Worm (Caenorhabditis elegans) whole organism, L1 larva: ENCODE results near the gene Y66H1A.5.

ENCODE experiments used
- aha-1 ChIP-seq: fragments of 150-350 bp; optimal IDR thresholded peaks from 2 replicates; lab custom pipeline; 2014; ENCODE audit warnings: missing biosample characterization, missing genetic modification characterization
- ama-1 ChIP-seq: fragments of 150-350 bp; optimal IDR thresholded peaks from 2 replicates; lab custom pipeline; 2014
- ceh-82 ChIP-seq, 3 experiments: fragments of 150-350 bp in 1 of 3; sonication (generic microtip) in 2 of 3; optimal IDR thresholded peaks; 2 replicates each; lab custom pipeline; 2014 to 2017; ENCODE audit warnings: missing biosample characterization in 3 of 3, missing genetic modification characterization in 3 of 3
- efl-1 ChIP-seq, 4 experiments: fragments of 150-350 bp; optimal IDR thresholded peaks in 3 of 4; peaks in 1 of 4; 1 replicate in 1 of 4; 2 replicates in 3 of 4; lab custom pipeline; 2014; ENCODE audit warnings: missing biosample characterization in 2 of 4, missing genetic modification characterization in 2 of 4, missing genetic modification reagents in 2 of 4
- elt-3 ChIP-seq, 6 experiments: fragments of 150-350 bp in 1 of 6; sonication (generic microtip); optimal IDR thresholded peaks; 2 replicates each; lab custom pipeline; 2017 to 2018; ENCODE audit warnings: missing biosample characterization in 6 of 6, missing genetic modification characterization in 6 of 6, inconsistent platforms in 1 of 6
- fkh-8 ChIP-seq: sonication (generic microtip); optimal IDR thresholded peaks from 2 replicates; lab custom pipeline; 2016; ENCODE audit warnings: mild to moderate bottlenecking, missing genetic modification characterization, missing compliant biosample characterization
- hlh-17 ChIP-seq: fragments of 200-800 bp; sonication (Bioruptor generic); optimal IDR thresholded peaks from 2 replicates; lab custom pipeline; 2018; ENCODE audit warnings: missing genetic modification characterization, mild to moderate bottlenecking, missing compliant biosample characterization, moderate library complexity, borderline replicate concordance
- nhr-237 ChIP-seq: fragments of 150-350 bp; optimal IDR thresholded peaks from 2 replicates; lab custom pipeline; 2014; ENCODE audit warnings: missing biosample characterization, missing genetic modification characterization
- nhr-77 ChIP-seq: fragments of 150-350 bp; optimal IDR thresholded peaks from 2 replicates; lab custom pipeline; 2014; ENCODE audit warnings: missing biosample characterization, missing genetic modification characterization
- nhr-90 ChIP-seq: sonication (generic microtip); optimal IDR thresholded peaks from 2 replicates; lab custom pipeline; 2016; ENCODE audit warnings: mild to moderate bottlenecking, missing genetic modification characterization, missing compliant biosample characterization; ENCODE audit not compliant: poor library complexity
- pqm-1 ChIP-seq: sonication (generic microtip); optimal IDR thresholded peaks from 3 replicates; lab custom pipeline; 2017; ENCODE audit warnings: missing biosample characterization, missing genetic modification characterization
- snpc-4 ChIP-seq: fragments of 150-350 bp; optimal IDR thresholded peaks from 2 replicates; lab custom pipeline; 2014; ENCODE audit warnings: missing biosample characterization, missing genetic modification characterization
- unc-62 ChIP-seq: fragments of 150-350 bp; optimal IDR thresholded peaks from 2 replicates; lab custom pipeline; 2014; ENCODE audit warnings: missing biosample characterization, missing genetic modification reagents, missing genetic modification characterization
- ztf-4 ChIP-seq: fragments of 150-350 bp; optimal IDR thresholded peaks from 2 replicates; lab custom pipeline; 2014; ENCODE audit warnings: missing biosample characterization, missing genetic modification characterization

ce11 chrIV:443622-444021 is 14.7 kb upstream of the Y66H1A.5 start, which contains the start of gene mrpl-55:
- TF ChIP-seq elt-3 (tag; optimal IDR thresholded peaks at IDR 0.05; lab: Kevin White, UChicago) = peak in 4 of 6 experiments; percentile 19 to 98 (median 64)
- peak; percentile 80 for TF ChIP-seq nhr-237 (tag; lab: Kevin White, UChicago)
- no peak for TF ChIP-seq aha-1 (tag; lab: Kevin White, UChicago)
- TF ChIP-seq unc-62 = peak; percentile 9
- TF ChIP-seq nhr-77 (tag; lab: Kevin White, UChicago) = peak; percentile 90
- TF ChIP-seq ztf-4 = peak; percentile 82
- peak; percentile 88 to 98 for TF ChIP-seq efl-1 (optimal IDR thresholded peaks at IDR 0.05; lab: Kevin White, UChicago)
- peak; percentile 96 to 99 for TF ChIP-seq efl-1 (GFP tag; optimal IDR thresholded peaks at IDR 0.05 in 1 of 2; lab: Kevin White, UChicago)
- peak; percentile 92 for TF ChIP-seq fkh-8 (tag; lab: Kevin White, UChicago)
- no peak for TF ChIP-seq pqm-1 (tag; lab: Kevin White, UChicago)
- TF ChIP-seq ama-1 (lab: Kevin White, UChicago) = no peak
- TF ChIP-seq hlh-17 (GFP tag; lab: Kevin White, UChicago) = no peak
- peak; percentile 75 to 93 (median 77) for TF ChIP-seq ceh-82 (tag; optimal IDR thresholded peaks at IDR 0.05; lab: Kevin White, UChicago)
- TF ChIP-seq snpc-4 (tag; lab: Kevin White, UChicago) = peak; percentile 79
- peak; percentile 91 for TF ChIP-seq nhr-90 (tag; lab: Kevin White, UChicago)
